Worm (Caenorhabditis elegans): Measurements from ENCODE around the gene K12G11.6.

The K12G11.6 gene

ce11 chrV:11893975-11894374, at the start of gene K12G11.6:
K12G11.6 (plus strand) TSS chrV:11894331.
- TF ChIP-seq lin-13 (GFP tag; optimal IDR thresholded peaks at IDR 0.05) (no peak), nhr-84 (tag; optimal IDR thresholded peaks at IDR 0.05) (no peak), ets-5 (GFP tag; IDR thresholded peaks at IDR 0.05) (no peak), C16A3.4 (tag; optimal IDR thresholded peaks at IDR 0.05) (no peak), lir-3 (tag; optimal IDR thresholded peaks at IDR 0.05; ENCODE audit: poor library complexity) (no peak), lin-35 (GFP tag; optimal IDR thresholded peaks at IDR 0.05) (no peak), mef-2 (tag; optimal IDR thresholded peaks at IDR 0.05) (no peak), nhr-77 (tag; optimal IDR thresholded peaks at IDR 0.05) (no peak), isw-1 (GFP tag; IDR thresholded peaks at IDR 0.05) (no peak), sup-37 (GFP tag; optimal IDR thresholded peaks at IDR 0.05) (no peak), unc-62 (GFP tag; optimal IDR thresholded peaks at IDR 0.05) (no peak), tbx-2 (tag; optimal IDR thresholded peaks at IDR 0.05) (no peak), unc-98 (GFP tag; IDR thresholded peaks at IDR 0.05) (no peak), xbp-1 (tag; optimal IDR thresholded peaks at IDR 0.05) (no peak), elt-2 (tag; optimal IDR thresholded peaks at IDR 0.05) (no peak), alr-1 (tag; optimal IDR thresholded peaks at IDR 0.05; ENCODE audit: borderline replicate concordance) (no peak)

ce11 chrV:11844828-11845227, 49.3 kb upstream of the K12G11.6 start:
- peak; percentile 60 for TF ChIP-seq mep-1 (tag; optimal IDR thresholded peaks at IDR 0.05)
- TF ChIP-seq Y116A8C.19 (tag; optimal IDR thresholded peaks at IDR 0.05; ENCODE audit: borderline replicate concordance), result no peak
- no peak for TF ChIP-seq grh-1 (GFP tag; IDR thresholded peaks at IDR 0.05)
- no peak for TF ChIP-seq nhr-84 (tag; optimal IDR thresholded peaks at IDR 0.05)
- peak in 1 of 2 experiments; percentile 7 for TF ChIP-seq mdl-1 (tag; optimal IDR thresholded peaks at IDR 0.05)
- peak; percentile 11 for TF ChIP-seq nhr-20 (tag; optimal IDR thresholded peaks at IDR 0.05)
- no peak for TF ChIP-seq nhr-71 (tag; optimal IDR thresholded peaks at IDR 0.05)
- TF ChIP-seq ama-1 (optimal IDR thresholded peaks at IDR 0.05), result no peak
- TF ChIP-seq mef-2 (tag; optimal IDR thresholded peaks at IDR 0.05), result no peak
- no peak for TF ChIP-seq ets-5 (GFP tag; IDR thresholded peaks at IDR 0.05)
- no peak for TF ChIP-seq C04F5.9 (tag; optimal IDR thresholded peaks at IDR 0.05)
- TF ChIP-seq rnt-1 (tag; optimal IDR thresholded peaks at IDR 0.05), result peak; percentile 30
- no peak for TF ChIP-seq nhr-76 (tag; optimal IDR thresholded peaks at IDR 0.05)
- TF ChIP-seq lin-13 (GFP tag; optimal IDR thresholded peaks at IDR 0.05), result no peak
- peak; percentile 17 for TF ChIP-seq swsn-7 (tag; optimal IDR thresholded peaks at IDR 0.05)
- TF ChIP-seq fkh-4 (tag; optimal IDR thresholded peaks at IDR 0.05; ENCODE audit: borderline replicate concordance), result no peak
- TF ChIP-seq lin-35 (GFP tag; optimal IDR thresholded peaks at IDR 0.05), result peak; percentile 38 to 43
- TF ChIP-seq fos-1 (tag; optimal IDR thresholded peaks at IDR 0.05), result peak; percentile 5
- TF ChIP-seq blmp-1 (tag; optimal IDR thresholded peaks at IDR 0.05), result peak; percentile 60
- TF ChIP-seq unc-30 (tag; optimal IDR thresholded peaks at IDR 0.05), result no peak
- no peak for TF ChIP-seq efl-1 (optimal IDR thresholded peaks at IDR 0.05)
- peak in 1 of 2 experiments; percentile 33 for TF ChIP-seq efl-1 (GFP tag; optimal IDR thresholded peaks at IDR 0.05 in 1 of 2)
- no peak for TF ChIP-seq lin-39 (tag; optimal IDR thresholded peaks at IDR 0.05)
- TF ChIP-seq nhr-47 (tag; optimal IDR thresholded peaks at IDR 0.05), result peak; percentile 30
- no peak for TF ChIP-seq ces-1 (GFP tag; optimal IDR thresholded peaks at IDR 0.05)
- peak; percentile 59 for TF ChIP-seq skn-1 (tag; optimal IDR thresholded peaks at IDR 0.05)
- peak; percentile 94 for TF ChIP-seq lin-14 (GFP tag; optimal IDR thresholded peaks at IDR 0.05)
- no peak for TF ChIP-seq unc-98 (GFP tag; IDR thresholded peaks at IDR 0.05)
- TF ChIP-seq lir-3 (tag; optimal IDR thresholded peaks at IDR 0.05; ENCODE audit: poor library complexity), result no peak
- no peak for TF ChIP-seq nhr-237 (tag; optimal IDR thresholded peaks at IDR 0.05)
- no peak for TF ChIP-seq aly-2 (tag; optimal IDR thresholded peaks at IDR 0.05)
- no peak for TF ChIP-seq pag-3 (tag; optimal IDR thresholded peaks at IDR 0.05; ENCODE audit: borderline replicate concordance, insufficient read depth)
- TF ChIP-seq hlh-4 (tag; optimal IDR thresholded peaks at IDR 0.05), result no peak
- TF ChIP-seq lsy-2 (tag; optimal IDR thresholded peaks at IDR 0.05), result peak in 1 of 2 experiments; percentile 8
- no peak for TF ChIP-seq sptf-1 (tag; optimal IDR thresholded peaks at IDR 0.05)
- TF ChIP-seq snpc-4 (tag; optimal IDR thresholded peaks at IDR 0.05), result peak; percentile 38
- peak; percentile 37 for TF ChIP-seq snu-23 (GFP tag; optimal IDR thresholded peaks at IDR 0.05)
- no peak for TF ChIP-seq nhr-12 (tag; optimal IDR thresholded peaks at IDR 0.05)
- peak in 1 of 2 experiments; percentile 17 for TF ChIP-seq ztf-11 (tag; optimal IDR thresholded peaks at IDR 0.05)
- no peak for TF ChIP-seq dpl-1 (GFP tag; optimal IDR thresholded peaks at IDR 0.05)
- peak; percentile 19 for TF ChIP-seq nhr-90 (tag; optimal IDR thresholded peaks at IDR 0.05; ENCODE audit: poor library complexity)
- no peak for TF ChIP-seq nhr-85 (tag)
- TF ChIP-seq mab-9 (GFP tag; IDR thresholded peaks at IDR 0.05), result 0 out of 2 replicates have a peak, but pooled peaks have one; percentile 8
